Worm (Caenorhabditis elegans): ENCODE data around the gene mthf-1.
A peak's percentile ranks its signal among the peaks of the same experiment; 100 is the strongest.

The mthf-1 gene

DNA sequence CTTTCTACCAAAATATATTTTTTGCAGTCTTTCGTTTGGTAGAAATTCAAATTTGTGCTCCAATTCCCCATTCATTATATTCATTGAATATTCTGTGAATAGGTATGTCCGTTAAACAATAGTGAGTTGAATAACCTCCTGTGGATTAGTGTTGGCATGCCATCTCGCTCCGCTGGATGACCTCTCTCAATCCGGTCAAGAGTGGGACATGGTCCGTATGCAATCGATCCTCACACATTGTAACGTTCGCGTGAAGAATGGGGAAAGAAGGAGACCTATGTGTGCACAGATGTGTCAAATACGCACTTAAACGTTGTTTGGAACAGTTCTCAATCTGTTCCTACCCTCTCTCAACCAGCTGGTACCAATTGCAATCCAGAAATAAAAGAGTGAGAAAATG, 35.6 kb upstream of the mthf-1 start:
- TF ChIP-seq T22C8.4 (GFP tag; IDR thresholded peaks at IDR 0.05), result 0 out of 2 replicates have a peak, but pooled peaks have one; percentile 25
- TF ChIP-seq med-1 (GFP tag; optimal IDR thresholded peaks at IDR 0.05; ENCODE audit: insufficient read depth), result no peak
- TF ChIP-seq tab-1 (GFP tag; IDR thresholded peaks at IDR 0.05), result no peak

ce11 chrII:7812332-7812731, 34.7 kb upstream of the mthf-1 start:
- TF ChIP-seq T22C8.4 (GFP tag; IDR thresholded peaks at IDR 0.05), result no peak
- TF ChIP-seq tab-1 (GFP tag; IDR thresholded peaks at IDR 0.05), result no peak
- peak; percentile 36 for TF ChIP-seq cog-1 (tag; optimal IDR thresholded peaks at IDR 0.05)
- TF ChIP-seq ztf-29 (GFP tag; IDR thresholded peaks at IDR 0.05), result 0 out of 2 replicates have a peak, but pooled peaks have one; percentile 26
- TF ChIP-seq ztf-23 (GFP tag; IDR thresholded peaks at IDR 0.05), result no peak
- TF ChIP-seq ref-1 (GFP tag; conservative IDR thresholded peaks at IDR 0.05), result no peak
- no peak for TF ChIP-seq med-1 (GFP tag; optimal IDR thresholded peaks at IDR 0.05; ENCODE audit: insufficient read depth)
- peak; percentile 61; the same call in 1 of the 2 replicates for TF ChIP-seq flt-1 (GFP tag; IDR thresholded peaks at IDR 0.05)
- TF ChIP-seq klf-2 (GFP tag; conservative IDR thresholded peaks at IDR 0.05), result 0 out of 2 replicates have a peak, but pooled peaks have one; percentile 43

DNA sequence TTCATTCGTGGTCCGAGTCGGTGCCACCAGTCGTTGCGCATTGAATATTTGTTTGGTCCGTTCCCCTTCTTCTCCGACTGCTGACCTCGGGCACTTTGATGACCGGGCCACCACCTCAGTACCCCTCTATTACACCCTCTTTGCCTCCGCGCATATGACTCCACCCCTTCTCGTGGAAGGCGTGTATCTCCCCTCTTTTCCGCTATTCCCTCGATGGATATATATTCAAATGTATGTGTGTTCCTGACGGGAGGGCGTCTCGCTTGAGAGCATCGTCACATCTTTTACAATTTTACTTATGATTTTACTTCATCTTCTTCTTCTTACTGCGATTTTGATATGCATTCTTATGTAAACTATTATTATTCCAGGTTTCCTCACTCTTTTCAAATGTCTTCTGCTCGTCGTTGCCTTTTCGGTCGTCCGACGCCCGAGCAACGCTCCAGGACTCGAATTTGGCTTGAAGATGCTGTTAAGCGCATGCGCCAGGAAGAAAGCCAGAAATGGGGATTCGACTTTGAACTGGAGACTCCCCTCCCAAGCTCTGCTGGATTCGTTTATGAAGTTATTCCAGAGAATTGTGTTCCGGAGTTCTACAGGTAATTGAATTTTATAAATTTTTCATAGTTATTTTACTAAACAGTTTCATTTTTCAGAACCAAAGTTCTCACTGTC, 33.4 kb upstream of the mthf-1 start, which contains the start of gene cki-1:
TSS of gene cki-1 (plus strand) at position 372 of the 675 bp plus-strand sequence.
- TF ChIP-seq ztf-23 (GFP tag; IDR thresholded peaks at IDR 0.05), result peak; percentile 61; the same call in 1 of the 2 replicates
- 0 out of 2 replicates have a peak, but pooled peaks have one; percentile 48 for TF ChIP-seq tab-1 (GFP tag; IDR thresholded peaks at IDR 0.05)
- TF ChIP-seq ref-1 (GFP tag; conservative IDR thresholded peaks at IDR 0.05), result no peak
- TF ChIP-seq flt-1 (GFP tag; IDR thresholded peaks at IDR 0.05), result peak; percentile 58
- no peak for TF ChIP-seq med-1 (GFP tag; optimal IDR thresholded peaks at IDR 0.05; ENCODE audit: insufficient read depth)

- no peak for TF ChIP-seq flt-1 (GFP tag; IDR thresholded peaks at IDR 0.05)
- no peak for TF ChIP-seq med-1 (GFP tag; optimal IDR thresholded peaks at IDR 0.05; ENCODE audit: insufficient read depth)
- TF ChIP-seq cog-1 (tag; optimal IDR thresholded peaks at IDR 0.05), result no peak
- no peak for TF ChIP-seq ref-1 (GFP tag; conservative IDR thresholded peaks at IDR 0.05)
- TF ChIP-seq T22C8.4 (GFP tag; IDR thresholded peaks at IDR 0.05), result no peak
- TF ChIP-seq ztf-29 (GFP tag; IDR thresholded peaks at IDR 0.05), result no peak
Measured at ce11 chrII:7810162-7810868, 32.7 kb upstream of the mthf-1 start.

DNA sequence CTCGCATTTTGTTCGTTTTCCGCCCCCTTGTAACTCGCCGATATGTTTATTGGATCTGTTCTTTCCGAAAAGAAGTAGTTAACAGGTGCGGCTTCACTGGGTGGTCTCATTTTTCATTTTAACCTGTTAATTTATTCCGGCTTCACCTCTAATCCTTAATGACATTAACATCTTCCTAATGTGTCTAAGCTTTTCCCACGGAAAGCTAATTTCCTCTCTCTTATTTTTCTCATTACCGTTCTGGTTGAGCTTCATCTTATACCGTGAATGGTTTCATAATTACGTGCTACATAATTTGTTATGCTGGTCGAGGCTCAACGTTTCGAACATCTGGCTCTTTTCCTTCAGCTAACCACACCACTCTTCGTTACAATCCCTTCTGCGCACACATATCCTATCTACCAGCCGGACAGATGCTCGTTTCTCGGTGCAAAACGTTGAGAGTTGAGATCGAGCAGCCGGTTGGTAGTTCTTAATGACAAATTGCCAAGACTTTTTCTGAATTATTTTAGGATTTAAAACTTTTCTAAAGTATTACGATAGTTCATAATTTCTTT, 31.8 kb upstream of the mthf-1 start:
- TF ChIP-seq ztf-23 (GFP tag; IDR thresholded peaks at IDR 0.05), result no peak
- peak; percentile 85 for TF ChIP-seq cog-1 (tag; optimal IDR thresholded peaks at IDR 0.05)

DNA sequence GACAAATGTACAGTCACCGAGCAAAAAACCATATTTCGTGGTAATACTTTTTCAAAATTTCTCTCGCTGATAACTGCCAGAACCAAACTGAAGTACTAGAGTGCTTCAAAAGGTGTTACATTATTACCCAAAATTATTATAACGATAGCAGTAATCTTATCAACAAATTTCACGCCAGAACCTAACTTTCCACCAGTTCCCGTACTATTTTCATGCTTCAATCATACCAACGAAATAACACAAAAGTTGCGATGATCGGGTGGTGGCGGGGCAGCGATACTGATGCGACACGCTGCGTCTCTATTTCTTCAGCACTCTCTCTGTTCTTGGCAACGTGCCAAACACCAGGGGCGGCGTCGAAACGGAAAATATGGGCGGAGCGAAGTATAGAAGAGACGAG, 31.3 kb upstream of the mthf-1 start:
- no peak for TF ChIP-seq tab-1 (GFP tag; IDR thresholded peaks at IDR 0.05)
- no peak for TF ChIP-seq klf-2 (GFP tag; conservative IDR thresholded peaks at IDR 0.05)
- TF ChIP-seq T22C8.4 (GFP tag; IDR thresholded peaks at IDR 0.05), result no peak

DNA sequence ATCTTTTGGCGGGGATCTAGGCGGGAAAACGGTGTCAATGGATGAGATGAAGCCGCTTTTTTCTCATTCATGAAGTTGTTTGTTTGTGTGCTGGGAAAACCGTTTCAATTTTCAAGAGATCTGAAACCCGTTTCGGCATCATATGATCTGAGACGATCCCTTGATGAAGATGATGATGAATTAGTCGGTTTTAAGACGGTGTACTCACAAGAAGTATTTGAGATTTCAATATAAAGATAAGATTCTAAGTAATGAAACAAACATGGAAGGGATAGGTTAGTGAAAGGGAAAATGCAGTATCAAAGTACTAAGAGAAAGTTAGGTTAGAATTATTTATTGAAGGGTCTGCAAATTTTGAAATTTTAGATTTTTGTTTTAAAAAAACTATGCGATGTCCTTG, 30.5 kb upstream of the mthf-1 start:
- TF ChIP-seq tab-1 (GFP tag; IDR thresholded peaks at IDR 0.05) (no peak), cog-1 (tag; optimal IDR thresholded peaks at IDR 0.05) (no peak), T22C8.4 (GFP tag; IDR thresholded peaks at IDR 0.05) (no peak), flt-1 (GFP tag; IDR thresholded peaks at IDR 0.05) (no peak), ref-1 (GFP tag; conservative IDR thresholded peaks at IDR 0.05) (no peak), ztf-23 (GFP tag; IDR thresholded peaks at IDR 0.05) (no peak), ztf-29 (GFP tag; IDR thresholded peaks at IDR 0.05) (no peak), klf-2 (GFP tag; conservative IDR thresholded peaks at IDR 0.05) (no peak), med-1 (GFP tag; optimal IDR thresholded peaks at IDR 0.05; ENCODE audit: insufficient read depth) (no peak)

DNA sequence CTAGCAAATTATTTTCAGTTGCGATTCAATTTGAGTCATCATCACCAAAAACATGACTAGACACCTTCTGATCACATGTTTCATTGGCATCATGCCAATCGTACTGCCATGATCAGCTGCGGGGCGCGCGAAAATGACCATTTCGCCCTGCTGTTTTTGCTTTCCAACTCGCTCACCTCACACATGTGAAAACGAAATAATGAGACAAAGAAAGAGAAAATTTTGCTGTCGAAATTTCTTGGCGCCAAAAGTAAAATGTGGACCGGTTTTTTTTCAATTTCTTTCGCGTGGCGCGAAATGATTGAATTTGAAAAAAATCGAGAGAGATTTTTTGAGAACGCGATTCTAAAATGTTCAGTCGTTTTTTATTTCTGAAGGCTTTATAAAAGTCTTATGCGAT, 29.2 kb upstream of the mthf-1 start:
- TF ChIP-seq klf-2 (GFP tag; conservative IDR thresholded peaks at IDR 0.05) (no peak), flt-1 (GFP tag; IDR thresholded peaks at IDR 0.05) (no peak), tab-1 (GFP tag; IDR thresholded peaks at IDR 0.05) (no peak), med-1 (GFP tag; optimal IDR thresholded peaks at IDR 0.05; ENCODE audit: insufficient read depth) (no peak), T22C8.4 (GFP tag; IDR thresholded peaks at IDR 0.05) (no peak), cog-1 (tag; optimal IDR thresholded peaks at IDR 0.05) (no peak), ref-1 (GFP tag; conservative IDR thresholded peaks at IDR 0.05) (no peak), ztf-29 (GFP tag; IDR thresholded peaks at IDR 0.05) (no peak)

DNA sequence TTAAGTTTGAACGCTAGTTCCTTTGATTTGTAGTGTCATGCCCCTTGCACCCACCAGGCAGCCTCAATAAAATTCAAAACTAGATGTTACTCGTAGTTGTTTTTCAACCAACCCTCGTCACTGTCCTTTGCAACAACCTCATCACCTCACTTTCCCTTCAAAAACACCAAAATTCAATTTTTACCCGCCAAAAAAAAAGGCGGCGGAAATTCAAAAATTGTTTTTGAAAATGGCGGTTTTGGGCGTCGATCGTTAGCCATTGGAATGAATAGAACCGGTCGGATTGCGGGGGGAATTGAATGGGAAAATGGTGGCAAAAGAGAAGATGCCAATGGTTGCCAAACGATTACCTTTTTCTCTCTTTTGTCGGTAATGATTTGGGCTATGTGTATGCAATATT, 28.4 kb upstream of the mthf-1 start:
- TF ChIP-seq med-1 (GFP tag; optimal IDR thresholded peaks at IDR 0.05; ENCODE audit: insufficient read depth), result no peak
- TF ChIP-seq ztf-29 (GFP tag; IDR thresholded peaks at IDR 0.05), result no peak
- TF ChIP-seq T22C8.4 (GFP tag; IDR thresholded peaks at IDR 0.05), result no peak
- TF ChIP-seq flt-1 (GFP tag; IDR thresholded peaks at IDR 0.05), result no peak
- TF ChIP-seq tab-1 (GFP tag; IDR thresholded peaks at IDR 0.05), result no peak
- no peak for TF ChIP-seq klf-2 (GFP tag; conservative IDR thresholded peaks at IDR 0.05)
- no peak for TF ChIP-seq ztf-23 (GFP tag; IDR thresholded peaks at IDR 0.05)

DNA sequence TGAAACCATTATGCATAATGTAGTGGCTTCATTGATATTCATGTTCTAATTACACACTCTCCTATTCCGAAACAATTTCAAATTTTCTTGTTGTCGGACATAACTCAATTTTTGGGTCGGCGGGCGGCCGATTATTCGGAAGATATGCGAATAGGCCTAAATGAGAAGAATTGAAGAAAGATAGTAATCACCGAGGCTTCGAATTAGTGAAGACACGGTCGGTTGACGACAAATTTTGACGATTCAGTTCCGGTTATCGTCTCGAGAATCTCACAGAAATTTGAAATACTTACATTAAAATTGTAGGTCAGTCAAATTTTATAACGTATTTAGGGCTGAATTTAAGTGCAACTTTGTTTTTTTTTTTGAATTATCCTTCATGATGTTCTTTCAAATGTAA, 25.6 kb upstream of the mthf-1 start:
- TF ChIP-seq ztf-23 (GFP tag; IDR thresholded peaks at IDR 0.05), result no peak
- no peak for TF ChIP-seq T22C8.4 (GFP tag; IDR thresholded peaks at IDR 0.05)
- no peak for TF ChIP-seq tab-1 (GFP tag; IDR thresholded peaks at IDR 0.05)
- no peak for TF ChIP-seq med-1 (GFP tag; optimal IDR thresholded peaks at IDR 0.05; ENCODE audit: insufficient read depth)
- TF ChIP-seq cog-1 (tag; optimal IDR thresholded peaks at IDR 0.05), result no peak
- TF ChIP-seq ztf-29 (GFP tag; IDR thresholded peaks at IDR 0.05), result no peak
- TF ChIP-seq flt-1 (GFP tag; IDR thresholded peaks at IDR 0.05), result no peak
- no peak for TF ChIP-seq ref-1 (GFP tag; conservative IDR thresholded peaks at IDR 0.05)

Data from whole organism, midembryonic.